Fruit fly (Drosophila melanogaster) whole organism, embryonic: ENCODE data around the gene CG10068.
A peak's percentile ranks its signal among the peaks of the same experiment; 100 is the strongest.

Source experiments
- Aef1 ChIP-seq: fragments of 200-800 bp; sonication (Bioruptor generic); IDR thresholded peaks from 3 replicates; pipeline ENCODE4 v1.3.6; 2022; ENCODE audit warnings: missing biosample characterization, missing genetic modification characterization
- CG10147 ChIP-seq: fragments of 200-800 bp; sonication (Bioruptor generic); optimal IDR thresholded peaks from 2 replicates; lab custom pipeline; 2019; ENCODE audit warnings: missing biosample characterization, mild to moderate bottlenecking, missing genetic modification characterization, moderate library complexity
- CG10543 ChIP-seq: fragments of 200-800 bp; sonication (Bioruptor generic); optimal IDR thresholded peaks from 3 replicates; lab custom pipeline; 2017; ENCODE audit warnings: missing biosample characterization, mild to moderate bottlenecking, missing genetic modification characterization, moderate library complexity
- CG10979 ChIP-seq: fragments of 200-800 bp; sonication (Bioruptor generic); optimal IDR thresholded peaks from 2 replicates; lab custom pipeline; 2018; ENCODE audit warnings: missing biosample characterization, mild to moderate bottlenecking, missing genetic modification characterization, moderate library complexity
- CG11093 ChIP-seq: fragments of 200-800 bp; sonication (Bioruptor generic); IDR thresholded peaks from 3 replicates; pipeline ENCODE4 v1.3.6; 2022; ENCODE audit warnings: missing biosample characterization, missing genetic modification characterization
- CG12391 ChIP-seq: fragments of 200-800 bp; sonication (Bioruptor generic); optimal IDR thresholded peaks from 3 replicates; lab custom pipeline; 2018; ENCODE audit warnings: missing biosample characterization, mild to moderate bottlenecking, missing genetic modification characterization, moderate library complexity
- CG13894 ChIP-seq: fragments of 200-800 bp; sonication (Bioruptor generic); optimal IDR thresholded peaks from 3 replicates; lab custom pipeline; 2018; ENCODE audit warnings: missing biosample characterization, mild to moderate bottlenecking, missing genetic modification characterization, moderate library complexity
- CG14441 ChIP-seq: fragments of 200-800 bp; sonication (Bioruptor generic); IDR thresholded peaks from 2 replicates; pipeline ENCODE4 v1.3.6; 2022; ENCODE audit warnings: missing biosample characterization, missing genetic modification characterization
- CG15514 ChIP-seq: fragments of 200-800 bp; sonication (Bioruptor generic); optimal IDR thresholded peaks from 3 replicates; lab custom pipeline; 2017; ENCODE audit warnings: missing biosample characterization, missing genetic modification characterization, mild to moderate bottlenecking, moderate library complexity, missing genetic modification reagents
- CG1602 ChIP-seq: fragments of 200-800 bp; sonication (Bioruptor generic); optimal IDR thresholded peaks from 3 replicates; lab custom pipeline; 2016; ENCODE audit warnings: missing biosample characterization, missing genetic modification characterization
- CG1647 ChIP-seq: fragments of 200-800 bp; sonication (Bioruptor generic); optimal IDR thresholded peaks from 3 replicates; lab custom pipeline; 2016; ENCODE audit warnings: missing biosample characterization, missing genetic modification characterization
- CG17802 ChIP-seq: fragments of 200-800 bp; sonication (Bioruptor generic); optimal IDR thresholded peaks from 2 replicates; lab custom pipeline; 2018; ENCODE audit warnings: missing biosample characterization, mild to moderate bottlenecking, missing genetic modification characterization, moderate library complexity
- CG30020 ChIP-seq: fragments of 200-800 bp; optimal IDR thresholded peaks from 2 replicates; lab custom pipeline; 2019; ENCODE audit warnings: missing biosample characterization, mild to moderate bottlenecking, missing genetic modification characterization, moderate library complexity
- CG32532 ChIP-seq: fragments of 200-800 bp; sonication (Bioruptor generic); IDR thresholded peaks from 2 replicates; pipeline ENCODE4 v1.3.6; 2022; ENCODE audit warnings: missing biosample characterization, missing genetic modification characterization
- CG4730 ChIP-seq: fragments of 200-800 bp; sonication (Bioruptor generic); IDR thresholded peaks from 2 replicates; pipeline ENCODE4 v1.3.6; 2022; ENCODE audit warnings: missing biosample characterization, missing genetic modification characterization
- Deaf1 ChIP-seq: fragments of 200-800 bp; optimal IDR thresholded peaks from 3 replicates; lab custom pipeline; 2019; ENCODE audit warnings: missing biosample characterization, mild to moderate bottlenecking, missing genetic modification characterization, moderate library complexity
- Dfd ChIP-seq, 2 experiments: fragments of >200 bp; optimal IDR thresholded peaks; 2 replicates each; lab custom pipeline; 2017; ENCODE audit warnings: missing biosample characterization in 2 of 2, missing genetic modification characterization in 2 of 2
- E2f1 ChIP-seq: fragments of 200-800 bp; sonication (Bioruptor generic); IDR thresholded peaks from 2 replicates; pipeline ENCODE4 v1.3.6; 2022; ENCODE audit warnings: missing biosample characterization, missing genetic modification characterization
- Eip74EF ChIP-seq, 2 experiments: fragments of 200-800 bp in 1 of 2; fragments of >200 bp in 1 of 2; sonication (Bioruptor generic) in 1 of 2; optimal IDR thresholded peaks; 2 replicates each; lab custom pipeline; 2017 to 2019; ENCODE audit warnings: missing biosample characterization in 2 of 2, missing genetic modification characterization in 2 of 2, mild to moderate bottlenecking in 1 of 2, moderate library complexity in 1 of 2
- Ets65A ChIP-seq: fragments of 200-800 bp; sonication (Bioruptor generic); peaks from one replicate; lab custom pipeline; 2016; ENCODE audit warnings: missing biosample characterization, missing genetic modification characterization
- Hand ChIP-seq: fragments of 200-800 bp; sonication (Bioruptor generic); optimal IDR thresholded peaks from 2 replicates; lab custom pipeline; 2017; ENCODE audit warnings: mild to moderate bottlenecking, missing biosample characterization, missing genetic modification reagents, missing genetic modification characterization
- Hr51 ChIP-seq, 2 experiments: fragments of 200-800 bp; sonication (Bioruptor generic); optimal IDR thresholded peaks; 2 replicates in 1 of 2; 3 replicates in 1 of 2; lab custom pipeline; 2016 to 2018; ENCODE audit warnings: missing biosample characterization in 2 of 2, missing genetic modification characterization in 2 of 2, mild to moderate bottlenecking in 1 of 2, moderate library complexity in 1 of 2
- Kr ChIP-seq: fragments of 200-800 bp; sonication (Bioruptor generic); optimal IDR thresholded peaks from 2 replicates; lab custom pipeline; 2017; ENCODE audit warnings: missing biosample characterization, mild to moderate bottlenecking, missing genetic modification characterization
- MBD-R2 ChIP-seq: fragments of 200-800 bp; sonication (Bioruptor generic); IDR thresholded peaks from 2 replicates; pipeline ENCODE4 v1.3.6; 2022; ENCODE audit warnings: missing biosample characterization, missing genetic modification characterization
- Mad ChIP-seq: fragments of 200-800 bp; sonication (Bioruptor generic); optimal IDR thresholded peaks from 2 replicates; lab custom pipeline; 2016; ENCODE audit warnings: missing biosample characterization, missing genetic modification characterization
- Myb ChIP-seq: fragments of 200-800 bp; sonication (Bioruptor generic); optimal IDR thresholded peaks from 2 replicates; lab custom pipeline; 2016; ENCODE audit warnings: missing biosample characterization, missing genetic modification characterization
- Ssrp ChIP-seq: fragments of 200-800 bp; sonication (Bioruptor generic); optimal IDR thresholded peaks from 2 replicates; lab custom pipeline; 2018; ENCODE audit warnings: missing biosample characterization, mild to moderate bottlenecking, missing genetic modification characterization, moderate library complexity
- Xbp1 ChIP-seq: fragments of 200-800 bp; sonication (Bioruptor generic); optimal IDR thresholded peaks from 3 replicates; lab custom pipeline; 2016; ENCODE audit warnings: missing biosample characterization, mild to moderate bottlenecking, missing genetic modification characterization
- bab2 ChIP-seq: fragments of 200-800 bp; sonication (Bioruptor generic); optimal IDR thresholded peaks from 2 replicates; lab custom pipeline; 2016; ENCODE audit warnings: missing biosample characterization, missing genetic modification characterization
- ci ChIP-seq: fragments of 200-800 bp; sonication (Bioruptor generic); IDR thresholded peaks from 3 replicates; pipeline ENCODE4 v1.3.6; 2022; ENCODE audit warnings: missing biosample characterization, missing genetic modification characterization
- cwo ChIP-seq: fragments of 200-800 bp; sonication (Bioruptor generic); optimal IDR thresholded peaks from 3 replicates; lab custom pipeline; 2017; ENCODE audit warnings: missing biosample characterization, missing genetic modification characterization, mild to moderate bottlenecking, moderate library complexity, missing genetic modification reagents
- dpn ChIP-seq, 2 experiments: fragments of 200-800 bp; sonication (Bioruptor generic); optimal IDR thresholded peaks; 3 replicates each; lab custom pipeline; 2016; ENCODE audit warnings: missing biosample characterization in 2 of 2, missing genetic modification characterization in 2 of 2
- gfzf ChIP-seq: fragments of 200-800 bp; sonication (Bioruptor generic); optimal IDR thresholded peaks from 2 replicates; lab custom pipeline; 2016; ENCODE audit warnings: missing biosample characterization, mild to moderate bottlenecking, missing genetic modification characterization, moderate library complexity
- kay ChIP-seq: fragments of 200-800 bp; sonication (Bioruptor generic); optimal IDR thresholded peaks from 2 replicates; lab custom pipeline; 2016; ENCODE audit warnings: missing biosample characterization, missing genetic modification characterization
- kni ChIP-seq: fragments of 200-800 bp; sonication (Bioruptor generic); optimal IDR thresholded peaks from 3 replicates; lab custom pipeline; 2017; ENCODE audit warnings: mild to moderate bottlenecking, missing biosample characterization, missing genetic modification reagents, missing genetic modification characterization
- mld ChIP-seq: fragments of 200-800 bp; sonication (Bioruptor generic); IDR thresholded peaks from 3 replicates; pipeline ENCODE4 v1.3.6; 2022; ENCODE audit warnings: missing biosample characterization, missing genetic modification characterization; ENCODE audit not compliant: partially characterized antibody
- nau ChIP-seq: fragments of 200-800 bp; sonication (Bioruptor generic); optimal IDR thresholded peaks from 3 replicates; lab custom pipeline; 2017; ENCODE audit warnings: missing biosample characterization, mild to moderate bottlenecking, missing genetic modification characterization, missing genetic modification reagents
- org-1 ChIP-seq: fragments of 200-800 bp; sonication (Bioruptor generic); optimal IDR thresholded peaks from 2 replicates; lab custom pipeline; 2017; ENCODE audit warnings: missing biosample characterization, missing genetic modification characterization
- pita ChIP-seq: fragments of 200-800 bp; sonication (Bioruptor generic); optimal IDR thresholded peaks from 2 replicates; lab custom pipeline; 2017; ENCODE audit warnings: missing biosample characterization, mild to moderate bottlenecking, missing genetic modification characterization
- prd ChIP-seq, 3 experiments: fragments of >200 bp in 2 of 3; fragments of 200-800 bp in 1 of 3; sonication (Bioruptor generic) in 1 of 3; optimal IDR thresholded peaks in 2 of 3; IDR thresholded peaks in 1 of 3; 2 replicates in 2 of 3; 3 replicates in 1 of 3; pipeline versions ENCODE4 v1.3.6 to Lab custom; 2017 to 2022; ENCODE audit warnings: missing biosample characterization in 1 of 3, missing genetic modification characterization in 1 of 3
- rib ChIP-seq: fragments of 200-800 bp; sonication (Bioruptor generic); IDR thresholded peaks from 2 replicates; pipeline ENCODE4 v1.3.6; 2022; ENCODE audit warnings: missing biosample characterization, missing genetic modification characterization
- run ChIP-seq: fragments of 200-800 bp; sonication (Bioruptor generic); optimal IDR thresholded peaks from 3 replicates; lab custom pipeline; 2018; ENCODE audit warnings: missing biosample characterization, mild to moderate bottlenecking, missing genetic modification characterization
- shn ChIP-seq: fragments of 200-800 bp; sonication (Bioruptor generic); optimal IDR thresholded peaks from 3 replicates; lab custom pipeline; 2016; ENCODE audit warnings: missing biosample characterization, missing genetic modification characterization
- ssp ChIP-seq: fragments of 200-800 bp; sonication (Bioruptor generic); IDR thresholded peaks from 2 replicates; pipeline ENCODE4 v1.3.6; 2022; ENCODE audit warnings: missing biosample characterization, missing genetic modification characterization
- tio ChIP-seq: fragments of 200-800 bp; sonication (Bioruptor generic); optimal IDR thresholded peaks from 2 replicates; lab custom pipeline; 2017; ENCODE audit warnings: missing biosample characterization, missing genetic modification characterization, inconsistent platforms
- z ChIP-seq: fragments of 200-800 bp; sonication (Bioruptor generic); IDR thresholded peaks from 3 replicates; pipeline ENCODE4 v1.3.6; 2022; ENCODE audit warnings: missing biosample characterization, missing genetic modification characterization
- zen2 ChIP-seq: fragments of 200-800 bp; sonication (Bioruptor generic); IDR thresholded peaks from 3 replicates; pipeline ENCODE4 v1.3.6; 2022; ENCODE audit warnings: missing biosample characterization, missing genetic modification characterization; ENCODE audit not compliant: partially characterized antibody

CG10068 gene

DNA sequence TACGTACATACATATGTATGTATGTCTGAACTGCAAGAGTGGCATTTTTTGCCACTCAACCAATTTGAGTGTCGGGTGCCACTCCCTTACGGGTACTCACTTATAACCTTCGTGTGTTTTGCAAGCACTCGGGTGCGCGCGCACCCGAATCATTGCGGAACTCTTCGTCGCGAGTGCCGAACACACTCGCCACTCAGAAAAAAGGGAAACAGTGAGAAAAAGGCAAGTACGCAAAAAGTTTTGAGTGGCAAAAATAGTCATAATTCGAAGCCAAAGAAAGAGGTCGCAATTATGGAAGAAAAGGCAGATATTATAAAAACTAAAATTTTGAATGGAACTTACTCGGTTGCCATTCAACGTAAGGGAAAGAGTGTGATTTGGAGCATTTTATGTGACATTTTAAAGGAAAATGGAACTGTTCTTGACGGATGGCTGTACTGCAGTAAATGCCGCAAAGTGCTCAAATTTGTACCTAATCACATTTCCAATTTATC, 37.4 kb downstream of the CG10068 start (continued):
- no peak for TF ChIP-seq ssp (GFP tag; lab: Robert Waterston, UW)
- peak; percentile 33 for TF ChIP-seq cwo (GFP tag; lab: Kevin White, UChicago)
- TF ChIP-seq CG13894 (tag; lab: Kevin White, UChicago): peak; percentile 31
- no peak for TF ChIP-seq CG10147 (GFP tag; lab: Kevin White, UChicago)
- TF ChIP-seq tio: no peak
- 0 out of 2 replicates have a peak, but pooled peaks have one; percentile 18 for TF ChIP-seq MBD-R2 (GFP tag; lab: Robert Waterston, UW)
- no peak for TF ChIP-seq kay (GFP tag; lab: Kevin White, UChicago)
- no peak for TF ChIP-seq mld (GFP tag; lab: Robert Waterston, UW)
- TF ChIP-seq CG4730 (GFP tag; lab: Robert Waterston, UW): no peak
- TF ChIP-seq CG10543 (GFP tag; lab: Kevin White, UChicago): peak; percentile 3
- TF ChIP-seq CG17802 (tag; lab: Kevin White, UChicago): no peak
- no peak for TF ChIP-seq Aef1 (GFP tag; lab: Robert Waterston, UW)
- TF ChIP-seq Dfd (GFP tag; optimal IDR thresholded peaks at IDR 0.05; lab: Kevin White, UChicago): no peak
- no peak for TF ChIP-seq dpn (GFP tag; optimal IDR thresholded peaks at IDR 0.05; lab: Kevin White, UChicago)
- peak; percentile 68 for TF ChIP-seq CG15514 (GFP tag; lab: Kevin White, UChicago)
- TF ChIP-seq CG1647 (GFP tag; lab: Kevin White, UChicago): no peak
- no peak for TF ChIP-seq Hand (GFP tag; lab: Kevin White, UChicago)
- TF ChIP-seq gfzf (GFP tag; lab: Kevin White, UChicago): no peak
- TF ChIP-seq CG32532 (GFP tag; lab: Robert Waterston, UW): no peak
- TF ChIP-seq org-1 (GFP tag; lab: Kevin White, UChicago): no peak
- no peak for TF ChIP-seq Myb (GFP tag; lab: Kevin White, UChicago)
- peak; percentile 65 for TF ChIP-seq Ets65A (GFP tag; lab: Kevin White, UChicago)
- no peak for TF ChIP-seq CG30020 (tag; lab: Kevin White, UChicago)
- no peak for TF ChIP-seq kni (GFP tag; lab: Kevin White, UChicago)
- no peak for TF ChIP-seq Mad (GFP tag; lab: Kevin White, UChicago)
- TF ChIP-seq Xbp1 (GFP tag; lab: Kevin White, UChicago): no peak
- TF ChIP-seq CG12391 (tag; lab: Kevin White, UChicago): no peak
- TF ChIP-seq zen2: no peak
- peak; percentile 48; the same call in 1 of the 2 replicates for TF ChIP-seq rib (GFP tag; lab: Robert Waterston, UW)
- no peak for TF ChIP-seq nau (GFP tag; lab: Kevin White, UChicago)
- TF ChIP-seq shn (GFP tag; lab: Kevin White, UChicago): no peak
- no peak for TF ChIP-seq CG11093 (GFP tag; lab: Robert Waterston, UW)
- no peak for TF ChIP-seq prd (optimal IDR thresholded peaks at IDR 0.05; lab: Kevin White, UChicago)
- no peak for TF ChIP-seq prd (GFP tag; IDR thresholded peaks at IDR 0.05; lab: Robert Waterston, UW)
- no peak for TF ChIP-seq Hr51 (GFP tag; optimal IDR thresholded peaks at IDR 0.05; lab: Kevin White, UChicago)
- TF ChIP-seq CG1602 (GFP tag; lab: Kevin White, UChicago): no peak
- TF ChIP-seq Deaf1 (tag; lab: Kevin White, UChicago): peak; percentile 97
- TF ChIP-seq Eip74EF (GFP tag; optimal IDR thresholded peaks at IDR 0.05; lab: Kevin White, UChicago): no peak
- no peak for TF ChIP-seq run (tag; lab: Kevin White, UChicago)
- TF ChIP-seq Ssrp: no peak
- TF ChIP-seq Kr: no peak
- TF ChIP-seq ci: 0 out of 3 replicates have a peak, but pooled peaks have one; percentile 28
- TF ChIP-seq CG14441: 0 out of 2 replicates have a peak, but pooled peaks have one; percentile 7
- TF ChIP-seq bab2 (GFP tag; lab: Kevin White, UChicago): no peak
- TF ChIP-seq z (GFP tag; lab: Robert Waterston, UW): peak; percentile 90
- TF ChIP-seq pita (GFP tag; lab: Kevin White, UChicago): no peak
- no peak for TF ChIP-seq E2f1 (GFP tag; lab: Robert Waterston, UW)
- TF ChIP-seq CG10979: no peak
- TF ChIP-seq, all 482 proteins: peak for 41
